Fruit fly (Drosophila melanogaster) whole organism: ENCODE measurements around the gene CCKLR-17D1.

Experiments
- CG8478 ChIP-seq: fragments of >200 bp; optimal IDR thresholded peaks from 2 replicates; lab custom pipeline; 2018; ENCODE audit warnings: inconsistent platforms
- Dll ChIP-seq: fragments of >200 bp; optimal IDR thresholded peaks from 2 replicates; lab custom pipeline; 2017
- pan ChIP-seq: fragments of >200 bp; optimal IDR thresholded peaks from 2 replicates; lab custom pipeline; 2017
- psq ChIP-seq: fragments of >200 bp; optimal IDR thresholded peaks from 2 replicates; lab custom pipeline; 2017
- usp ChIP-seq: fragments of >200 bp; optimal IDR thresholded peaks from 2 replicates; lab custom pipeline; 2017; ENCODE audit warnings: missing biosample characterization, missing genetic modification characterization, mixed read lengths

dm6 chrX:18703875-18704274 lies 22.5 kb downstream of the CCKLR-17D1 start:
- TF ChIP-seq psq (no peak), usp (GFP tag; lab: Kevin White, UChicago) (no peak), CG8478 (no peak), Dll (lab: Kevin White, UChicago) (no peak), pan (lab: Kevin White, UChicago) (no peak)
